Fruit fly (Drosophila melanogaster) whole organism, pupa: Measurements from ENCODE around the gene Tsp97E.

Experiments used
- CG13204 ChIP-seq: fragments of 200-800 bp; sonication (Bioruptor generic); optimal IDR thresholded peaks from 2 replicates; lab custom pipeline; 2018; ENCODE audit warnings: missing biosample characterization, mild to moderate bottlenecking, missing genetic modification characterization, moderate library complexity
- CG8301 ChIP-seq: fragments of 200-800 bp; sonication (Bioruptor generic); optimal IDR thresholded peaks from 2 replicates; lab custom pipeline; 2018; ENCODE audit warnings: missing biosample characterization, mild to moderate bottlenecking, missing genetic modification characterization
- EcR ChIP-seq: fragments of 200-800 bp; sonication (Bioruptor generic); optimal IDR thresholded peaks from 3 replicates; lab custom pipeline; 2019; ENCODE audit warnings: missing biosample characterization, missing genetic modification characterization, mild to moderate bottlenecking, moderate library complexity, missing genetic modification reagents
- Ets98B ChIP-seq: fragments of 200-800 bp; sonication (Bioruptor generic); IDR thresholded peaks from 2 replicates; pipeline ENCODE4 v1.3.6; 2022; ENCODE audit warnings: missing biosample characterization, missing genetic modification characterization
- Snoo ChIP-seq: fragments of 200-800 bp; sonication (Bioruptor generic); optimal IDR thresholded peaks from 3 replicates; lab custom pipeline; 2017; ENCODE audit warnings: missing biosample characterization, mild to moderate bottlenecking, missing genetic modification characterization, inconsistent platforms
- gl ChIP-seq: fragments of 200-800 bp; sonication (Bioruptor generic); optimal IDR thresholded peaks from 2 replicates; lab custom pipeline; 2018; ENCODE audit warnings: missing biosample characterization, mild to moderate bottlenecking, missing genetic modification characterization

DNA sequence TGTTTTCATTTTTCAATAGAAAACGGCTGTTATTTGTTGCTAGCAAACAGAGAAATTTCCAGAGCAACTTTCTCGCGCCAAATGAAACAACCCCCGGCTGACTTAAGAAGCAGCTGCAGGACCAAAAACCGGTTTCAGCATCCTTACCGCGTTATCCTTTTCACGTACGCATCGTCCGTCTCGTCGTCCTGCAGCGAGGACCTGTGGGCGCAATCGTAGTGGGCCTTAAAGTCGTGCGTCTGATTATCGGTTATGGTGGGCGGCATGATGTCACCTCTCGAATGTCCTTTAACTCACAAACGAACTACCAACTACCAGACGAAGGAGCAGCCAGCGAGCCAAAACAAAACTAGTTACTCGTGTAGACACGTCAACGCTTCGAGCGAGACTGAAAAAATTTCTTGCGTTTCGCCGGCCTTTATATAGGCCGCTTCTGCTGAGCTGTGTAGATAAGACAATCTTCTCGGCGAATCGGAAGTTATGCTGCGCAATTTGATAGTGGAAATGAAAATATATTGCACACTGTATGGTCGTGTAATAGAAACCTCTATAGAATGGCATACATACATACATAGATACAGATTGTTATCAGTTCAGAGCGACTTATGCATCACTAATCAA is 11.7 kb downstream of the Tsp97E start:
- TF ChIP-seq CG8301 (tag; lab: Kevin White, UChicago) (no peak), Ets98B (GFP tag; lab: Robert Waterston, UW) (no peak), gl (no peak), CG13204 (no peak), EcR (GFP tag; lab: Kevin White, UChicago) (no peak), Snoo (tag; lab: Kevin White, UChicago) (no peak)
